Fruit fly (Drosophila melanogaster) whole organism: ENCODE measurements around the gene wb.

Experiments
- CG8478 ChIP-seq: fragments of >200 bp; optimal IDR thresholded peaks from 2 replicates; lab custom pipeline; 2018; ENCODE audit warnings: inconsistent platforms
- EcR ChIP-seq, 2 experiments: fragments of >200 bp; optimal IDR thresholded peaks; 2 replicates each; lab custom pipeline; 2017; ENCODE audit warnings: missing biosample characterization in 2 of 2, missing genetic modification characterization in 2 of 2, missing genetic modification reagents in 2 of 2
- pan ChIP-seq: fragments of >200 bp; optimal IDR thresholded peaks from 2 replicates; lab custom pipeline; 2017
- psq ChIP-seq: fragments of >200 bp; optimal IDR thresholded peaks from 2 replicates; lab custom pipeline; 2017
- usp ChIP-seq: fragments of >200 bp; optimal IDR thresholded peaks from 2 replicates; lab custom pipeline; 2017; ENCODE audit warnings: missing biosample characterization, missing genetic modification characterization, mixed read lengths

DNA sequence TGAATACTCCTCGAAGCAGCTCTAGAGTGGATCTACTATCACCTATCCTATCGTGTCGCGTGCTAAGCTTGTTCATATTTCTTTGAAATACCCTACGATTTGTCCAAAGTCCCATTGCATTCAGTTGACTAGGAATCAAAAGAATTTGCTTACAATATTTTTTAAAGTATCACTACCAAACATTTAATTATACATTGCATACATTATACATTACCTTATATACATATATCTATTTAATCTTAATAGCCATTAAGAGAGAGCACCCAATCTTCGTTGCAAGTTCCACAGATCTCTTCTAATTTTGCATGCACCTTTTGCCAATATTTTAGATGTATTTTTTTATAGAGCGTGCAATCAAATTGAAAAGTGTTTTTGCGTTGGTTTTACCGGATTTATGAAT lies 55.8 kb downstream of the wb start:
- no peak for TF ChIP-seq usp (GFP tag; lab: Kevin White, UChicago)
- no peak for TF ChIP-seq CG8478 (lab: Kevin White, UChicago)
- no peak for TF ChIP-seq pan (lab: Kevin White, UChicago)
- no peak for TF ChIP-seq EcR (GFP tag; optimal IDR thresholded peaks at IDR 0.05; lab: Kevin White, UChicago)
- TF ChIP-seq psq = no peak
